Fruit fly (Drosophila melanogaster) whole organism, embryonic: Measurements from ENCODE around the gene CG9795.

Experiments
- Abd-B ChIP-seq: fragments of 200-800 bp; sonication (Bioruptor generic); optimal IDR thresholded peaks from 2 replicates; lab custom pipeline; 2018; ENCODE audit warnings: missing biosample characterization, mild to moderate bottlenecking, missing genetic modification characterization, moderate library complexity
- Antp ChIP-seq: fragments of 200-800 bp; sonication (Bioruptor generic); optimal IDR thresholded peaks from 3 replicates; lab custom pipeline; 2016; ENCODE audit warnings: missing biosample characterization, missing genetic modification characterization
- Atf-2 ChIP-seq: fragments of 200-800 bp; sonication (Bioruptor generic); optimal IDR thresholded peaks from 2 replicates; lab custom pipeline; 2016; ENCODE audit warnings: missing biosample characterization, missing genetic modification characterization
- CG10431 ChIP-seq: fragments of 200-800 bp; sonication (Bioruptor generic); optimal IDR thresholded peaks from 3 replicates; lab custom pipeline; 2018; ENCODE audit warnings: missing biosample characterization, mild to moderate bottlenecking, missing genetic modification characterization
- CG10654 ChIP-seq: fragments of 200-800 bp; sonication (Bioruptor generic); optimal IDR thresholded peaks from 2 replicates; lab custom pipeline; 2016; ENCODE audit warnings: missing biosample characterization, missing genetic modification characterization
- CG11560 ChIP-seq: fragments of 200-800 bp; sonication (Bioruptor generic); IDR thresholded peaks from 3 replicates; pipeline ENCODE4 v1.3.6; 2022; ENCODE audit warnings: missing biosample characterization, missing genetic modification characterization
- CG12104 ChIP-seq: fragments of 200-800 bp; sonication (Bioruptor generic); optimal IDR thresholded peaks from 3 replicates; lab custom pipeline; 2016; ENCODE audit warnings: missing biosample characterization, missing genetic modification characterization
- CG13296 ChIP-seq: fragments of 200-800 bp; sonication (Bioruptor generic); optimal IDR thresholded peaks from 3 replicates; lab custom pipeline; 2018; ENCODE audit warnings: missing biosample characterization, mild to moderate bottlenecking, missing genetic modification characterization
- CG16779 ChIP-seq: fragments of 200-800 bp; sonication (Bioruptor generic); IDR thresholded peaks from 2 replicates; pipeline ENCODE4 v1.3.6; 2022; ENCODE audit warnings: missing biosample characterization, missing genetic modification characterization
- CG16863 ChIP-seq: fragments of 200-800 bp; sonication (Bioruptor generic); optimal IDR thresholded peaks from 3 replicates; lab custom pipeline; 2016; ENCODE audit warnings: missing biosample characterization, missing genetic modification characterization
- CG18599 ChIP-seq: fragments of 200-800 bp; sonication (Bioruptor generic); optimal IDR thresholded peaks from 3 replicates; lab custom pipeline; 2017; ENCODE audit warnings: missing biosample characterization, missing genetic modification characterization, mild to moderate bottlenecking, moderate library complexity, missing genetic modification reagents
- CG2129 ChIP-seq: fragments of 200-800 bp; sonication (Bioruptor generic); IDR thresholded peaks from 2 replicates; pipeline ENCODE4 v1.3.6; 2022; ENCODE audit warnings: missing biosample characterization, missing genetic modification characterization; ENCODE audit not compliant: partially characterized antibody
- CG2202 ChIP-seq: fragments of 200-800 bp; sonication (Bioruptor generic); optimal IDR thresholded peaks from 2 replicates; lab custom pipeline; 2018; ENCODE audit warnings: missing biosample characterization, mild to moderate bottlenecking, missing genetic modification characterization
- CG2889 ChIP-seq: fragments of 200-800 bp; sonication (Bioruptor generic); IDR thresholded peaks from 3 replicates; pipeline ENCODE4 v1.3.6; 2022; ENCODE audit warnings: missing biosample characterization, missing genetic modification characterization
- CG31441 ChIP-seq: fragments of 200-800 bp; sonication (Bioruptor generic); IDR thresholded peaks from 2 replicates; pipeline ENCODE4 v1.3.6; 2022; ENCODE audit warnings: missing biosample characterization, missing genetic modification characterization
- CG3281 ChIP-seq: fragments of 200-800 bp; sonication (Bioruptor generic); optimal IDR thresholded peaks from 3 replicates; lab custom pipeline; 2017; ENCODE audit warnings: missing biosample characterization, mild to moderate bottlenecking, missing genetic modification characterization
- CG34376 ChIP-seq: fragments of 200-800 bp; sonication (Bioruptor generic); optimal IDR thresholded peaks from 2 replicates; lab custom pipeline; 2018; ENCODE audit warnings: missing biosample characterization, mild to moderate bottlenecking, missing genetic modification characterization
- CG4730 ChIP-seq: fragments of 200-800 bp; sonication (Bioruptor generic); IDR thresholded peaks from 2 replicates; pipeline ENCODE4 v1.3.6; 2022; ENCODE audit warnings: missing biosample characterization, missing genetic modification characterization
- CG7372 ChIP-seq: fragments of 200-800 bp; sonication (Bioruptor generic); IDR thresholded peaks from 2 replicates; pipeline ENCODE4 v1.3.6; 2022; ENCODE audit warnings: missing biosample characterization, missing genetic modification characterization
- CG8478 ChIP-seq: fragments of >200 bp; optimal IDR thresholded peaks from 2 replicates; lab custom pipeline; 2018
- D19B ChIP-seq: fragments of 200-800 bp; sonication (Bioruptor generic); optimal IDR thresholded peaks from 2 replicates; lab custom pipeline; 2017; ENCODE audit warnings: missing biosample characterization, mild to moderate bottlenecking, missing genetic modification characterization
- Doc3 ChIP-seq: fragments of 200-800 bp; sonication (Bioruptor generic); IDR thresholded peaks from 3 replicates; pipeline ENCODE4 v1.3.6; 2022; ENCODE audit warnings: missing biosample characterization, missing genetic modification characterization; ENCODE audit not compliant: partially characterized antibody
- Dp ChIP-seq: fragments of 200-800 bp; sonication (Bioruptor generic); optimal IDR thresholded peaks from 2 replicates; lab custom pipeline; 2018; ENCODE audit warnings: missing biosample characterization, mild to moderate bottlenecking, missing genetic modification characterization, moderate library complexity
- ERR ChIP-seq: fragments of 200-800 bp; sonication (Bioruptor generic); optimal IDR thresholded peaks from 2 replicates; lab custom pipeline; 2016; ENCODE audit warnings: missing biosample characterization, missing genetic modification characterization
- H15 ChIP-seq: fragments of 200-800 bp; sonication (Bioruptor generic); IDR thresholded peaks from 3 replicates; pipeline ENCODE4 v1.3.6; 2022; ENCODE audit warnings: missing biosample characterization, missing genetic modification characterization
- HHEX ChIP-seq: fragments of 200-800 bp; sonication (Bioruptor generic); optimal IDR thresholded peaks from 3 replicates; lab custom pipeline; 2017; ENCODE audit warnings: missing biosample characterization, mild to moderate bottlenecking, missing genetic modification characterization, missing genetic modification reagents
- MESR4 ChIP-seq: fragments of 200-800 bp; sonication (Bioruptor generic); optimal IDR thresholded peaks from 2 replicates; lab custom pipeline; 2018; ENCODE audit warnings: missing biosample characterization, mild to moderate bottlenecking, missing genetic modification characterization, moderate library complexity
- Mrtf ChIP-seq: fragments of 200-800 bp; sonication (Bioruptor generic); IDR thresholded peaks from 3 replicates; pipeline ENCODE4 v1.3.6; 2022; ENCODE audit warnings: missing biosample characterization, missing genetic modification characterization
- Opbp ChIP-seq: fragments of 200-800 bp; sonication (Bioruptor generic); IDR thresholded peaks from 3 replicates; pipeline ENCODE4 v1.3.6; 2022; ENCODE audit warnings: missing biosample characterization, missing genetic modification characterization; ENCODE audit not compliant: partially characterized antibody
- Sry-δ ChIP-seq: fragments of 200-800 bp; sonication (Bioruptor generic); optimal IDR thresholded peaks from 2 replicates; lab custom pipeline; 2016; ENCODE audit warnings: missing biosample characterization, missing genetic modification characterization
- Trl ChIP-seq, 3 experiments: fragments of >200 bp in 2 of 3; fragments of 200-800 bp in 1 of 3; sonication (Bioruptor generic) in 1 of 3; optimal IDR thresholded peaks; 2 replicates in 1 of 3; 3 replicates in 2 of 3; lab custom pipeline; 2016 to 2017; ENCODE audit warnings: missing biosample characterization in 1 of 3, missing genetic modification characterization in 1 of 3
- amos ChIP-seq: fragments of 200-800 bp; sonication (Bioruptor generic); IDR thresholded peaks from 2 replicates; pipeline ENCODE4 v1.3.6; 2022; ENCODE audit warnings: missing biosample characterization, missing genetic modification characterization; ENCODE audit not compliant: partially characterized antibody
- ato ChIP-seq: fragments of 200-800 bp; sonication (Bioruptor generic); IDR thresholded peaks from 2 replicates; pipeline ENCODE4 v1.3.6; 2022; ENCODE audit warnings: missing biosample characterization, missing genetic modification characterization; ENCODE audit not compliant: partially characterized antibody
- bbx ChIP-seq: fragments of 200-800 bp; sonication (Bioruptor generic); IDR thresholded peaks from 2 replicates; pipeline ENCODE4 v1.3.6; 2022; ENCODE audit warnings: missing biosample characterization, missing genetic modification characterization; ENCODE audit not compliant: partially characterized antibody
- dmrt99B ChIP-seq: fragments of 200-800 bp; sonication (Bioruptor generic); optimal IDR thresholded peaks from 2 replicates; lab custom pipeline; 2018; ENCODE audit warnings: missing biosample characterization, mild to moderate bottlenecking, missing genetic modification characterization, moderate library complexity
- eve ChIP-seq, 2 experiments: fragments of >200 bp; optimal IDR thresholded peaks; 2 replicates each; lab custom pipeline; 2017; ENCODE audit warnings: missing biosample characterization in 2 of 2, missing genetic modification characterization in 2 of 2
- hbn ChIP-seq: fragments of 200-800 bp; sonication (Bioruptor generic); IDR thresholded peaks from 2 replicates; pipeline ENCODE4 v1.3.6; 2022; ENCODE audit warnings: missing biosample characterization, missing genetic modification characterization; ENCODE audit not compliant: partially characterized antibody
- inv ChIP-seq: fragments of 200-800 bp; sonication (Bioruptor generic); IDR thresholded peaks from 2 replicates; pipeline ENCODE4 v1.3.6; 2022; ENCODE audit warnings: missing biosample characterization, missing genetic modification characterization; ENCODE audit not compliant: partially characterized antibody
- kay ChIP-seq: fragments of 200-800 bp; sonication (Bioruptor generic); optimal IDR thresholded peaks from 2 replicates; lab custom pipeline; 2016; ENCODE audit warnings: missing biosample characterization, missing genetic modification characterization
- knrl ChIP-seq: fragments of 200-800 bp; sonication (Bioruptor generic); IDR thresholded peaks from 3 replicates; pipeline ENCODE4 v1.3.6; 2022; ENCODE audit warnings: missing biosample characterization, missing genetic modification characterization; ENCODE audit not compliant: partially characterized antibody
- nom ChIP-seq: fragments of 200-800 bp; sonication (Bioruptor generic); optimal IDR thresholded peaks from 2 replicates; lab custom pipeline; 2017; ENCODE audit warnings: missing biosample characterization, missing genetic modification characterization, mild to moderate bottlenecking, moderate library complexity, missing genetic modification reagents
- org-1 ChIP-seq: fragments of 200-800 bp; sonication (Bioruptor generic); optimal IDR thresholded peaks from 2 replicates; lab custom pipeline; 2017; ENCODE audit warnings: missing biosample characterization, missing genetic modification characterization
- otp ChIP-seq: fragments of 200-800 bp; sonication (Bioruptor generic); IDR thresholded peaks from 3 replicates; pipeline ENCODE4, ENCODE4 v1.3.6; 2022; ENCODE audit warnings: missing biosample characterization, missing genetic modification characterization
- p53 ChIP-seq: fragments of 200-800 bp; sonication (Bioruptor generic); optimal IDR thresholded peaks from 2 replicates; lab custom pipeline; 2016; ENCODE audit warnings: missing biosample characterization, missing genetic modification characterization
- pfk ChIP-seq: fragments of 200-800 bp; sonication (Bioruptor generic); optimal IDR thresholded peaks from 2 replicates; lab custom pipeline; 2018; ENCODE audit warnings: missing biosample characterization, mild to moderate bottlenecking, missing genetic modification characterization, moderate library complexity
- ranshi ChIP-seq: fragments of 200-800 bp; sonication (Bioruptor generic); IDR thresholded peaks from 2 replicates; pipeline ENCODE4 v1.3.6; 2022; ENCODE audit warnings: missing biosample characterization, missing genetic modification characterization
- rib ChIP-seq: fragments of 200-800 bp; sonication (Bioruptor generic); IDR thresholded peaks from 2 replicates; pipeline ENCODE4 v1.3.6; 2022; ENCODE audit warnings: missing biosample characterization, missing genetic modification characterization
- ro ChIP-seq: fragments of 200-800 bp; sonication (Bioruptor generic); IDR thresholded peaks from 2 replicates; pipeline ENCODE4 v1.3.6; 2022; ENCODE audit warnings: missing biosample characterization, missing genetic modification characterization
- ttk ChIP-seq: fragments of 200-800 bp; sonication (Bioruptor generic); IDR thresholded peaks from 2 replicates; pipeline ENCODE4 v2.1.2; 2022; ENCODE audit warnings: missing biosample characterization, missing genetic modification characterization
- vfl ChIP-seq: fragments of 200-800 bp; sonication (Bioruptor generic); optimal IDR thresholded peaks from 2 replicates; lab custom pipeline; 2016; ENCODE audit warnings: missing biosample characterization, missing genetic modification characterization
- zen ChIP-seq: fragments of 200-800 bp; sonication (Bioruptor generic); optimal IDR thresholded peaks from 3 replicates; lab custom pipeline; 2018; ENCODE audit warnings: missing biosample characterization, mild to moderate bottlenecking, missing genetic modification characterization, moderate library complexity

CG9795 gene

DNA sequence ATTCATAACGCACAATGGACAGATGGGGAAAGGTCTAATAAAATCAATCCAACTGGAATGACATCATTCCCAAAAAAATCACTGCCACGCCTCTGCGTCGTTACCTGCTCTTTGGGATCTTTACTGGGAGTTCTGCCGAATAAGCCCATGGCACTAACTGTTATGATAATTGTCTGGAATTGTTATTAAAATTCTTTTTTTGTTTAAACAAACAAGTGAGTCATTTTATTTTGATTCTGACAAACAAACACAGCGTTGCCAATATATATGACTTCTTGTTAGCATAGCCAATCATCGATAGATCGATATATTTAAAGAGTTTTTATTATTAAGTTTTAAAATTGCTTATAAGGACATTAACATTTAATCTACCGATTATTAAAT is 8.8 kb upstream of the CG9795 start, which contains the start of gene Vps24 (continued):
- TF ChIP-seq p53: no peak
- peak; percentile 84 for TF ChIP-seq kay (GFP tag; lab: Kevin White, UChicago)
- TF ChIP-seq ranshi (GFP tag; lab: Robert Waterston, UW): no peak
- no peak for TF ChIP-seq CG3281 (GFP tag; lab: Kevin White, UChicago)
- no peak for TF ChIP-seq dmrt99B (tag; lab: Kevin White, UChicago)
- peak; percentile 69 for TF ChIP-seq amos
- TF ChIP-seq CG11560 (tag; lab: Robert Waterston, UW): no peak
- TF ChIP-seq H15 (GFP tag; lab: Robert Waterston, UW): no peak
- no peak for TF ChIP-seq ttk (GFP tag; lab: Robert Waterston, UW)
- TF ChIP-seq Trl (optimal IDR thresholded peaks at IDR 0.05; lab: Kevin White, UChicago): no peak
- TF ChIP-seq Trl (GFP tag; optimal IDR thresholded peaks at IDR 0.05; lab: Kevin White, UChicago): no peak
- peak; percentile 52 for TF ChIP-seq Doc3
- no peak for TF ChIP-seq D19B
- TF ChIP-seq CG18599 (GFP tag; lab: Kevin White, UChicago): no peak
- TF ChIP-seq eve (GFP tag; optimal IDR thresholded peaks at IDR 0.05; lab: Kevin White, UChicago): no peak
- no peak for TF ChIP-seq CG10431 (GFP tag; lab: Kevin White, UChicago)
- TF ChIP-seq CG16863 (GFP tag; lab: Kevin White, UChicago): no peak
- TF ChIP-seq Opbp (GFP tag; lab: Robert Waterston, UW): peak; percentile 20; the same call in 1 of the 3 replicates
- TF ChIP-seq CG31441 (GFP tag; lab: Robert Waterston, UW): no peak
- peak; percentile 58 for TF ChIP-seq bbx
- no peak for TF ChIP-seq nom
- TF ChIP-seq ro (GFP tag; lab: Robert Waterston, UW): no peak
- TF ChIP-seq inv: peak; percentile 45; the same call in 1 of the 2 replicates
- TF ChIP-seq rib: no peak
- no peak for TF ChIP-seq Dp
- TF ChIP-seq pfk (GFP tag; lab: Kevin White, UChicago): no peak
- TF ChIP-seq CG2202: no peak
- TF ChIP-seq zen: no peak
- no peak for TF ChIP-seq CG16779 (GFP tag; lab: Robert Waterston, UW)
- TF ChIP-seq CG7372: no peak
- no peak for TF ChIP-seq CG8478 (lab: Kevin White, UChicago)
- TF ChIP-seq CG13296: no peak
- TF ChIP-seq MESR4: peak; percentile 82
- no peak for TF ChIP-seq ato (GFP tag; lab: Robert Waterston, UW)
- no peak for TF ChIP-seq ERR
- no peak for TF ChIP-seq CG12104 (GFP tag; lab: Kevin White, UChicago)
- TF ChIP-seq vfl (GFP tag; lab: Kevin White, UChicago): no peak
- no peak for TF ChIP-seq Atf-2 (GFP tag; lab: Kevin White, UChicago)
- TF ChIP-seq org-1 (GFP tag; lab: Kevin White, UChicago): no peak
- no peak for TF ChIP-seq CG4730 (GFP tag; lab: Robert Waterston, UW)
- TF ChIP-seq knrl (GFP tag; lab: Robert Waterston, UW): peak; percentile 53; the same call in 2 of the 3 replicates
- TF ChIP-seq CG2889 (GFP tag; lab: Robert Waterston, UW): no peak
- no peak for TF ChIP-seq otp (GFP tag; lab: Robert Waterston, UW)
- no peak for TF ChIP-seq Antp (GFP tag; lab: Kevin White, UChicago)
- peak; percentile 30; the same call in 1 of the 2 replicates for TF ChIP-seq CG2129
- peak; percentile 0 for TF ChIP-seq Sry-δ (GFP tag; lab: Kevin White, UChicago)
- no peak for TF ChIP-seq CG34376 (GFP tag; lab: Kevin White, UChicago)
- no peak for TF ChIP-seq Mrtf (GFP tag; lab: Robert Waterston, UW)
- peak; percentile 51; the same call in 1 of the 2 replicates for TF ChIP-seq hbn
- no peak for TF ChIP-seq Abd-B (GFP tag; lab: Kevin White, UChicago)
- no peak for TF ChIP-seq CG10654
- no peak for TF ChIP-seq HHEX (GFP tag; lab: Kevin White, UChicago)
